Worm (Caenorhabditis elegans) whole organism, young adult: ENCODE results near the gene acs-15.

Experiments
- B0019.2 ChIP-seq: fragments of 200-800 bp; sonication (Bioruptor generic); conservative IDR thresholded peaks from 2 replicates; pipeline ENCODE4 v1.3.6; 2022; ENCODE audit warnings: missing genetic modification reagents, missing genetic modification characterization, missing compliant biosample characterization
- B0336.3 ChIP-seq: fragments of 200-800 bp; sonication (Bioruptor generic); IDR thresholded peaks from 2 replicates; pipeline ENCODE4 v1.3.6; 2022; ENCODE audit warnings: missing genetic modification characterization, missing compliant biosample characterization
- F23B12.7 ChIP-seq: sonication (generic microtip); optimal IDR thresholded peaks from 2 replicates; lab custom pipeline; 2017; ENCODE audit warnings: missing genetic modification characterization, mild to moderate bottlenecking, missing compliant biosample characterization, antibody characterized with exemption, moderate library complexity; ENCODE audit not compliant: insufficient read depth
- F37B4.10 ChIP-seq: fragments of 200-800 bp; sonication (Bioruptor generic); IDR thresholded peaks from 2 replicates; pipeline ENCODE4 v1.3.6; 2022; ENCODE audit warnings: missing genetic modification characterization, missing compliant biosample characterization
- F39B2.1 ChIP-seq: fragments of 200-800 bp; sonication (Bioruptor generic); IDR thresholded peaks from 2 replicates; pipeline ENCODE4 v1.3.6; 2022; ENCODE audit warnings: missing genetic modification reagents, missing genetic modification characterization, missing compliant biosample characterization
- aptf-2 ChIP-seq: fragments of 200-800 bp; sonication (Bioruptor generic); conservative IDR thresholded peaks from 2 replicates; pipeline ENCODE4 v1.3.6; 2022; ENCODE audit warnings: missing genetic modification reagents, missing genetic modification characterization, missing compliant biosample characterization
- aptf-3 ChIP-seq: fragments of 200-800 bp; sonication (Bioruptor generic); IDR thresholded peaks from 2 replicates; pipeline ENCODE4 v1.3.6; 2022; ENCODE audit warnings: missing genetic modification characterization, missing compliant biosample characterization
- atf-7 ChIP-seq: sonication (generic microtip); optimal IDR thresholded peaks from 2 replicates; lab custom pipeline; 2017; ENCODE audit warnings: mild to moderate bottlenecking, missing genetic modification characterization, missing compliant biosample characterization
- athp-1 ChIP-seq: sonication (generic microtip); optimal IDR thresholded peaks from 2 replicates; lab custom pipeline; 2017; ENCODE audit warnings: mild to moderate bottlenecking, missing genetic modification characterization, missing compliant biosample characterization
- attf-5 ChIP-seq: fragments of 200-800 bp; sonication (Bioruptor generic); optimal IDR thresholded peaks from 2 replicates; lab custom pipeline; 2018; ENCODE audit warnings: mild to moderate bottlenecking, missing genetic modification characterization, missing compliant biosample characterization
- ccch-3 ChIP-seq: fragments of 200-800 bp; sonication (Bioruptor generic); optimal IDR thresholded peaks from 2 replicates; lab custom pipeline; 2018; ENCODE audit warnings: mild to moderate bottlenecking, missing genetic modification characterization, missing compliant biosample characterization
- ceh-100 ChIP-seq: fragments of 200-800 bp; sonication (Bioruptor generic); IDR thresholded peaks from 2 replicates; pipeline ENCODE4 v1.3.6; 2022; ENCODE audit warnings: missing genetic modification reagents, missing genetic modification characterization, missing compliant biosample characterization
- ceh-91 ChIP-seq: fragments of 200-800 bp; sonication (Bioruptor generic); IDR thresholded peaks from 2 replicates; pipeline ENCODE4 v1.3.6; 2022; ENCODE audit warnings: missing genetic modification reagents, missing genetic modification characterization, missing compliant biosample characterization
- die-1 ChIP-seq: sonication (generic microtip); optimal IDR thresholded peaks from 2 replicates; lab custom pipeline; 2016; ENCODE audit warnings: missing genotype, mild to moderate bottlenecking, missing genetic modification characterization, missing compliant biosample characterization
- dox-1 ChIP-seq: fragments of 200-800 bp; sonication (Bioruptor generic); IDR thresholded peaks from 2 replicates; pipeline ENCODE4 v1.3.6; 2022; ENCODE audit warnings: missing genetic modification reagents, missing genetic modification characterization, missing compliant biosample characterization
- dpff-1 ChIP-seq: sonication (generic microtip); optimal IDR thresholded peaks from 2 replicates; lab custom pipeline; 2017; ENCODE audit warnings: mild to moderate bottlenecking, missing genetic modification characterization, missing compliant biosample characterization
- dpl-1 ChIP-seq: fragments of 150-350 bp; optimal IDR thresholded peaks from 2 replicates; lab custom pipeline; 2014; ENCODE audit warnings: missing biosample characterization, missing genetic modification reagents, missing genetic modification characterization
- let-526 ChIP-seq: fragments of 200-800 bp; sonication (Bioruptor generic); IDR thresholded peaks from 2 replicates; pipeline ENCODE4 v1.3.6; 2022; ENCODE audit warnings: missing genetic modification reagents, missing genetic modification characterization, missing compliant biosample characterization
- lin-26 ChIP-seq: fragments of 200-800 bp; sonication (Bioruptor generic); IDR thresholded peaks from 2 replicates; pipeline ENCODE4 v1.3.6; 2022; ENCODE audit warnings: missing genetic modification reagents, missing genetic modification characterization, missing compliant biosample characterization
- lir-1 ChIP-seq: fragments of 200-800 bp; sonication (Bioruptor generic); conservative IDR thresholded peaks from 2 replicates; pipeline ENCODE4 v1.3.6; 2022; ENCODE audit warnings: missing genetic modification reagents, missing genetic modification characterization, missing compliant biosample characterization
- lsl-1 ChIP-seq: fragments of 200-800 bp; sonication (Bioruptor generic); optimal IDR thresholded peaks from 2 replicates; lab custom pipeline; 2018; ENCODE audit warnings: mild to moderate bottlenecking, missing genetic modification characterization, moderate library complexity, missing compliant biosample characterization
- lsy-27 ChIP-seq: sonication (generic microtip); optimal IDR thresholded peaks from 2 replicates; lab custom pipeline; 2017; ENCODE audit warnings: missing genetic modification characterization, mild to moderate bottlenecking, missing compliant biosample characterization, antibody characterized with exemption, missing genotype, borderline replicate concordance; ENCODE audit not compliant: insufficient read depth
- madf-10 ChIP-seq: sonication (generic microtip); optimal IDR thresholded peaks from 2 replicates; lab custom pipeline; 2016; ENCODE audit warnings: mild to moderate bottlenecking, missing genetic modification characterization, missing compliant biosample characterization
- madf-6 ChIP-seq: fragments of 200-800 bp; sonication (Bioruptor generic); IDR thresholded peaks from 2 replicates; pipeline ENCODE4 v1.3.6; 2022; ENCODE audit warnings: missing genetic modification reagents, missing genetic modification characterization, missing compliant biosample characterization
- nfya-1 ChIP-seq: sonication (generic microtip); optimal IDR thresholded peaks from 2 replicates; lab custom pipeline; 2017; ENCODE audit warnings: antibody characterized with exemption, missing compliant biosample characterization, missing genetic modification characterization, borderline replicate concordance; ENCODE audit not compliant: insufficient read depth
- nhr-120 ChIP-seq: fragments of 200-800 bp; sonication (Bioruptor generic); IDR thresholded peaks from 2 replicates; pipeline ENCODE4 v1.3.6; 2022; ENCODE audit warnings: missing genetic modification characterization, missing compliant biosample characterization
- pha-4 ChIP-seq: fragments of 150-350 bp; sonication (generic microtip); optimal IDR thresholded peaks from 2 replicates; lab custom pipeline; 2014; ENCODE audit warnings: missing biosample characterization, missing genetic modification reagents, missing genetic modification characterization
- rcor-1 ChIP-seq: fragments of 200-800 bp; sonication (Bioruptor generic); IDR thresholded peaks from 2 replicates; pipeline ENCODE4 v1.3.6; 2022; ENCODE audit warnings: missing genetic modification reagents, missing genetic modification characterization, missing compliant biosample characterization
- snpc-1.1 ChIP-seq: sonication (generic microtip); optimal IDR thresholded peaks from 2 replicates; lab custom pipeline; 2017; ENCODE audit warnings: missing genetic modification characterization, mild to moderate bottlenecking, missing compliant biosample characterization, antibody characterized with exemption, moderate library complexity, missing genotype, missing genetic modification reagents; ENCODE audit not compliant: insufficient read depth
- snpc-4 ChIP-seq, 5 experiments: fragments of 150-350 bp in 1 of 5; sonication (generic microtip) in 4 of 5; optimal IDR thresholded peaks; 2 replicates each; lab custom pipeline; 2014 to 2018; ENCODE audit warnings: missing genetic modification characterization in 5 of 5, missing biosample characterization in 3 of 5, antibody characterized with exemption in 2 of 5, mild to moderate bottlenecking in 2 of 5, missing compliant biosample characterization in 2 of 5, missing genotype in 2 of 5, moderate library complexity in 2 of 5, missing genetic modification reagents in 1 of 5
- tlf-1 ChIP-seq: fragments of 200-800 bp; sonication (Bioruptor generic); optimal IDR thresholded peaks from 2 replicates; lab custom pipeline; 2018; ENCODE audit warnings: mild to moderate bottlenecking, missing genetic modification characterization, missing compliant biosample characterization
- ztf-18 ChIP-seq: sonication (generic microtip); optimal IDR thresholded peaks from 2 replicates; lab custom pipeline; 2016; ENCODE audit warnings: missing genotype, mild to moderate bottlenecking, missing genetic modification characterization, missing compliant biosample characterization
- ztf-25 ChIP-seq: fragments of 200-800 bp; sonication (Bioruptor generic); IDR thresholded peaks from 2 replicates; pipeline ENCODE4 v1.3.6; 2022; ENCODE audit warnings: missing genetic modification reagents, missing genetic modification characterization, missing compliant biosample characterization
- ztf-26 ChIP-seq: sonication (generic microtip); optimal IDR thresholded peaks from 2 replicates; lab custom pipeline; 2017; ENCODE audit warnings: missing genetic modification characterization, missing compliant biosample characterization
- ztf-6 ChIP-seq: fragments of 200-800 bp; sonication (Bioruptor generic); IDR thresholded peaks from 2 replicates; pipeline ENCODE4 v1.3.6; 2022; ENCODE audit warnings: missing genetic modification reagents, missing genetic modification characterization, missing compliant biosample characterization

acs-15 gene

ce11 chrII:915206-915605, 17.6 kb upstream of the acs-15 start (continued):
- peak; percentile 48 for TF ChIP-seq atf-7
- TF ChIP-seq, all 124 proteins: peak for 7

ce11 chrII:915780-916179, 17.0 kb upstream of the acs-15 start, which contains the start of gene fbxc-29:
TSS of gene fbxc-29 (plus strand) at chrII:916080.
- TF ChIP-seq aptf-2 (GFP tag; lab: Robert Waterston, UW) (no peak), ceh-100 (GFP tag; lab: Robert Waterston, UW) (no peak), rcor-1 (GFP tag; lab: Robert Waterston, UW) (no peak), B0336.3 (GFP tag; lab: Robert Waterston, UW) (no peak), attf-5 (GFP tag; lab: Kevin White, UChicago) (no peak), snpc-4 (GFP tag; optimal IDR thresholded peaks at IDR 0.05; lab: Kevin White, UChicago) (no peak), snpc-4 (tag; optimal IDR thresholded peaks at IDR 0.05; lab: Kevin White, UChicago) (no peak), die-1 (no peak), ztf-6 (GFP tag; lab: Robert Waterston, UW) (no peak), F39B2.1 (no peak), athp-1 (tag; lab: Kevin White, UChicago) (no peak)

- TF ChIP-seq atf-7 (no peak), ztf-25 (GFP tag; lab: Robert Waterston, UW) (no peak), lir-1 (GFP tag; lab: Robert Waterston, UW) (no peak), lsl-1 (GFP tag; lab: Kevin White, UChicago) (no peak), F23B12.7 (tag; lab: Kevin White, UChicago) (no peak), ceh-91 (no peak), ztf-18 (tag; lab: Kevin White, UChicago) (no peak), B0019.2 (GFP tag; lab: Robert Waterston, UW) (no peak), ccch-3 (GFP tag; lab: Kevin White, UChicago) (no peak), tlf-1 (GFP tag; lab: Kevin White, UChicago) (no peak), madf-6 (GFP tag; lab: Robert Waterston, UW) (no peak), nfya-1 (no peak), aptf-3 (no peak)
- TF ChIP-seq, all 124 proteins: peak for 0
These were observed 15.5 kb upstream of the acs-15 start, which contains the start of gene fbxc-30 for ce11 chrII:917324-917723. TSS of gene fbxc-30 (plus strand) at chrII:917624.

- TF ChIP-seq dpl-1 (GFP tag; lab: Kevin White, UChicago), result no peak
- TF ChIP-seq let-526 (GFP tag; lab: Robert Waterston, UW), result no peak
- no peak for TF ChIP-seq madf-10 (tag; lab: Kevin White, UChicago)
- TF ChIP-seq snpc-4 (GFP tag; optimal IDR thresholded peaks at IDR 0.05; lab: Kevin White, UChicago), result no peak
- no peak for TF ChIP-seq snpc-4 (tag; optimal IDR thresholded peaks at IDR 0.05; lab: Kevin White, UChicago)
- no peak for TF ChIP-seq ztf-26 (tag; lab: Kevin White, UChicago)
- TF ChIP-seq dox-1 (GFP tag; lab: Robert Waterston, UW), result no peak
- TF ChIP-seq pha-4 (tag; lab: Kevin White, UChicago), result no peak
- no peak for TF ChIP-seq snpc-1.1 (tag; lab: Kevin White, UChicago)
- TF ChIP-seq F39B2.1, result no peak
- TF ChIP-seq dpff-1 (tag; lab: Kevin White, UChicago), result no peak
- no peak for TF ChIP-seq lsy-27 (tag; lab: Kevin White, UChicago)
- no peak for TF ChIP-seq lin-26 (GFP tag; lab: Robert Waterston, UW)
- no peak for TF ChIP-seq nhr-120 (GFP tag; lab: Robert Waterston, UW)
- TF ChIP-seq ceh-100 (GFP tag; lab: Robert Waterston, UW), result no peak
- no peak for TF ChIP-seq lir-1 (GFP tag; lab: Robert Waterston, UW)
- TF ChIP-seq ztf-6 (GFP tag; lab: Robert Waterston, UW), result no peak
- no peak for TF ChIP-seq F37B4.10 (GFP tag; lab: Robert Waterston, UW)
- no peak for TF ChIP-seq madf-6 (GFP tag; lab: Robert Waterston, UW)
- TF ChIP-seq ceh-91, result no peak
These were observed 12.5 kb upstream of the acs-15 start for ce11 chrII:920326-920725.
